Fruit fly (Drosophila melanogaster) whole organism, prepupa: Measurements from ENCODE around the gene CG12971.

Experiments used
- CG11902 ChIP-seq: fragments of 200-800 bp; sonication (Bioruptor generic); optimal IDR thresholded peaks from 3 replicates; lab custom pipeline; 2016; ENCODE audit warnings: missing biosample characterization, missing genetic modification characterization
- CG31627 ChIP-seq: fragments of 200-800 bp; sonication (Bioruptor generic); optimal IDR thresholded peaks from 3 replicates; lab custom pipeline; 2016; ENCODE audit warnings: missing biosample characterization, missing genetic modification characterization
- CG4318 ChIP-seq: fragments of 200-800 bp; sonication (Bioruptor generic); optimal IDR thresholded peaks from 3 replicates; lab custom pipeline; 2017; ENCODE audit warnings: missing biosample characterization, mild to moderate bottlenecking, missing genetic modification characterization
- Lpt ChIP-seq: fragments of 200-800 bp; sonication (Bioruptor generic); optimal IDR thresholded peaks from 3 replicates; lab custom pipeline; 2016; ENCODE audit warnings: missing biosample characterization, missing genetic modification characterization
- Smox ChIP-seq: fragments of 200-800 bp; sonication (Bioruptor generic); optimal IDR thresholded peaks from 3 replicates; lab custom pipeline; 2016; ENCODE audit warnings: missing biosample characterization, missing genetic modification characterization
- fkh ChIP-seq: fragments of 200-800 bp; sonication (Bioruptor generic); optimal IDR thresholded peaks from 3 replicates; lab custom pipeline; 2017; ENCODE audit warnings: missing biosample characterization, mild to moderate bottlenecking, missing genetic modification characterization, moderate library complexity
- salr ChIP-seq, 2 experiments: fragments of 200-800 bp; sonication (Bioruptor generic); optimal IDR thresholded peaks; 3 replicates each; lab custom pipeline; 2016 to 2018; ENCODE audit warnings: missing biosample characterization in 2 of 2, missing genetic modification characterization in 2 of 2, mild to moderate bottlenecking in 1 of 2

DNA sequence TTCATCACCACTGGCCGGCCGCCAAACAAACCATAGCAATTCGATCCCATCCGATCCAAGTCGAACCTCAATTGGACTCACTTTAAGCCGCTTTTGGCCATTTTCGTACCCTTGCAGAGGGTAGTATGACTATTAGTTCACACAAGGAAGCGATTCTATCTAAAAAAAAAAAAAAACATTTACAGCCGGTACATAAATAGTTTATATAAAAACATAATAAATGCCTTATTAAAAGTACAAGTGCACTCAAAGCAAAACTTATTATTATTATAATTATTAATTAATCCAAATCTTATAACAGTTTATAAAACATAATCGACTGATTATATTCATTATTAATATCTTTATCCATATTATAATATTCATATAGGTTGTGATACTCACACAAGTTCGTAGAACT, at the start of gene CG12971:
- TF ChIP-seq fkh (GFP tag; lab: Kevin White, UChicago) = no peak
- no peak for TF ChIP-seq Smox (GFP tag; lab: Kevin White, UChicago)
- TF ChIP-seq CG11902 = no peak
- no peak for TF ChIP-seq Lpt (GFP tag; lab: Kevin White, UChicago)
- TF ChIP-seq CG31627 (GFP tag; lab: Kevin White, UChicago) = no peak
- TF ChIP-seq salr (GFP tag; optimal IDR thresholded peaks at IDR 0.05; lab: Kevin White, UChicago) = no peak
- no peak for TF ChIP-seq CG4318 (GFP tag; lab: Kevin White, UChicago)
